Fruit fly (Drosophila melanogaster): ENCODE measurements around the gene CG12483.
A peak's percentile ranks its signal among the peaks of the same experiment; 100 is the strongest.

The CG12483 gene

dm6 chr3L:128295-129117 is 30.3 kb upstream of the CG12483 start (continued):
- TF ChIP-seq tio (GFP tag; optimal IDR thresholded peaks at IDR 0.05) (no peak), inv (GFP tag; IDR thresholded peaks at IDR 0.05; ENCODE audit: partially characterized antibody) (no peak), lov (optimal IDR thresholded peaks at IDR 0.05) (no peak), lov (GFP tag; IDR thresholded peaks at IDR 0.05) (peak; percentile 68; the same call in 1 of the 3 replicates), CG10431 (GFP tag; optimal IDR thresholded peaks at IDR 0.05) (peak; percentile 25), pum (GFP tag; optimal IDR thresholded peaks at IDR 0.05) (no peak), al (GFP tag; IDR thresholded peaks at IDR 0.05) (no peak), CG7357 (GFP tag; IDR thresholded peaks at IDR 0.05) (no peak), onecut (GFP tag; IDR thresholded peaks at IDR 0.05) (no peak), cato (GFP tag; optimal IDR thresholded peaks at IDR 0.05; ENCODE audit: borderline replicate concordance) (no peak), gcm (GFP tag; optimal IDR thresholded peaks at IDR 0.05) (peak; percentile 36), CG12236 (GFP tag; optimal IDR thresholded peaks at IDR 0.05) (no peak), CrebB (tag; optimal IDR thresholded peaks at IDR 0.05) (peak; percentile 54), crc (GFP tag; optimal IDR thresholded peaks at IDR 0.05) (no peak), dmrt99B (tag; optimal IDR thresholded peaks at IDR 0.05) (no peak), CG10366 (GFP tag; IDR thresholded peaks at IDR 0.05) (no peak), Dip2 (GFP tag; IDR thresholded peaks at IDR 0.05) (no peak), CG15479 (GFP tag; optimal IDR thresholded peaks at IDR 0.05) (no peak), CG17612 (GFP tag; IDR thresholded peaks at IDR 0.05) (no peak), nerfin-1 (tag; optimal IDR thresholded peaks at IDR 0.05) (peak; percentile 84), CG34422 (GFP tag; IDR thresholded peaks at IDR 0.05) (no peak; the same call in 2 of the 3 replicates), CG11723 (GFP tag; optimal IDR thresholded peaks at IDR 0.05) (peak; percentile 66), Atf6 (GFP tag; IDR thresholded peaks at IDR 0.05) (no peak), Mrtf (GFP tag; IDR thresholded peaks at IDR 0.05) (no peak), unpg (GFP tag; optimal IDR thresholded peaks at IDR 0.05) (no peak), CG31388 (GFP tag; optimal IDR thresholded peaks at IDR 0.05) (no peak), CG13123 (GFP tag; optimal IDR thresholded peaks at IDR 0.05) (no peak), CG13894 (tag; optimal IDR thresholded peaks at IDR 0.05) (peak; percentile 17), gce (GFP tag; IDR thresholded peaks at IDR 0.05) (no peak), CG6654 (GFP tag; optimal IDR thresholded peaks at IDR 0.05) (no peak), Kr (GFP tag; optimal IDR thresholded peaks at IDR 0.05) (no peak), vnd (GFP tag; IDR thresholded peaks at IDR 0.05; ENCODE audit: partially characterized antibody) (no peak), hkb (optimal IDR thresholded peaks at IDR 0.05) (no peak), hkb (GFP tag; IDR thresholded peaks at IDR 0.05) (peak; percentile 48), CG14667 (GFP tag; IDR thresholded peaks at IDR 0.05) (no peak), rib (GFP tag; IDR thresholded peaks at IDR 0.05) (no peak), Spps (tag; optimal IDR thresholded peaks at IDR 0.05) (no peak), GATAe (GFP tag; conservative IDR thresholded peaks at IDR 0.05) (no peak), CG16779 (GFP tag; IDR thresholded peaks at IDR 0.05) (no peak), schlank (tag; optimal IDR thresholded peaks at IDR 0.05) (no peak), CG9609 (GFP tag; optimal IDR thresholded peaks at IDR 0.05) (no peak), chif (GFP tag; optimal IDR thresholded peaks at IDR 0.05) (no peak), salm (tag; optimal IDR thresholded peaks at IDR 0.05) (no peak), tgo (GFP tag; IDR thresholded peaks at IDR 0.05) (no peak), CG15514 (GFP tag; optimal IDR thresholded peaks at IDR 0.05) (no peak), nmo (GFP tag; optimal IDR thresholded peaks at IDR 0.05) (no peak), corto (GFP tag; optimal IDR thresholded peaks at IDR 0.05) (no peak), repo (GFP tag; optimal IDR thresholded peaks at IDR 0.05) (no peak), CG12391 (tag; optimal IDR thresholded peaks at IDR 0.05) (no peak), CG7271 (tag; optimal IDR thresholded peaks at IDR 0.05) (no peak)

Measured in whole organism, embryonic.